Fruit fly (Drosophila melanogaster) whole organism, embryonic: ENCODE measurements around the gene CG13064.

Experiments
- Atf3 ChIP-seq: fragments of 200-800 bp; sonication (Bioruptor generic); optimal IDR thresholded peaks from 3 replicates; lab custom pipeline; 2016; ENCODE audit warnings: missing biosample characterization, missing genetic modification characterization
- Bteb2 ChIP-seq: fragments of 200-800 bp; sonication (Bioruptor generic); optimal IDR thresholded peaks from 2 replicates; lab custom pipeline; 2016; ENCODE audit warnings: missing biosample characterization, missing genetic modification characterization
- CG10209 ChIP-seq: fragments of 200-800 bp; sonication (Bioruptor generic); optimal IDR thresholded peaks from 3 replicates; lab custom pipeline; 2017; ENCODE audit warnings: missing biosample characterization, mild to moderate bottlenecking, missing genetic modification characterization, missing genetic modification reagents
- CG10321 ChIP-seq: fragments of 200-800 bp; sonication (Bioruptor generic); IDR thresholded peaks from 2 replicates; pipeline ENCODE4 v1.3.6; 2022; ENCODE audit warnings: missing biosample characterization, missing genetic modification characterization
- CG10431 ChIP-seq: fragments of 200-800 bp; sonication (Bioruptor generic); optimal IDR thresholded peaks from 3 replicates; lab custom pipeline; 2018; ENCODE audit warnings: missing biosample characterization, mild to moderate bottlenecking, missing genetic modification characterization
- CG11093 ChIP-seq: fragments of 200-800 bp; sonication (Bioruptor generic); IDR thresholded peaks from 3 replicates; pipeline ENCODE4 v1.3.6; 2022; ENCODE audit warnings: missing biosample characterization, missing genetic modification characterization
- CG11695 ChIP-seq: fragments of 200-800 bp; sonication (Bioruptor generic); IDR thresholded peaks from 3 replicates; pipeline ENCODE4 v1.3.6; 2022; ENCODE audit warnings: missing biosample characterization, missing genetic modification characterization
- CG12219 ChIP-seq: fragments of 200-800 bp; sonication (Bioruptor generic); optimal IDR thresholded peaks from 3 replicates; lab custom pipeline; 2018; ENCODE audit warnings: missing biosample characterization, mild to moderate bottlenecking, missing genetic modification characterization
- CG12659 ChIP-seq: fragments of 200-800 bp; sonication (Bioruptor generic); optimal IDR thresholded peaks from 3 replicates; lab custom pipeline; 2017; ENCODE audit warnings: mild to moderate bottlenecking, missing biosample characterization, missing genetic modification reagents, missing genetic modification characterization
- CG13296 ChIP-seq: fragments of 200-800 bp; sonication (Bioruptor generic); optimal IDR thresholded peaks from 3 replicates; lab custom pipeline; 2018; ENCODE audit warnings: missing biosample characterization, mild to moderate bottlenecking, missing genetic modification characterization
- CG13775 ChIP-seq: fragments of 200-800 bp; sonication (Bioruptor generic); optimal IDR thresholded peaks from 3 replicates; lab custom pipeline; 2017; ENCODE audit warnings: missing biosample characterization, mild to moderate bottlenecking, missing genetic modification characterization
- CG14441 ChIP-seq: fragments of 200-800 bp; sonication (Bioruptor generic); IDR thresholded peaks from 2 replicates; pipeline ENCODE4 v1.3.6; 2022; ENCODE audit warnings: missing biosample characterization, missing genetic modification characterization
- CG15073 ChIP-seq: fragments of 200-800 bp; sonication (Bioruptor generic); optimal IDR thresholded peaks from 2 replicates; lab custom pipeline; 2016; ENCODE audit warnings: missing biosample characterization, missing genetic modification characterization
- CG16815 ChIP-seq: fragments of 200-800 bp; sonication (Bioruptor generic); optimal IDR thresholded peaks from 3 replicates; lab custom pipeline; 2017; ENCODE audit warnings: missing biosample characterization, mild to moderate bottlenecking, missing genetic modification characterization
- CG17361 ChIP-seq: fragments of 200-800 bp; sonication (Bioruptor generic); IDR thresholded peaks from 3 replicates; pipeline ENCODE4 v1.3.6; 2022; ENCODE audit warnings: missing biosample characterization, missing genetic modification characterization
- CG18599 ChIP-seq: fragments of 200-800 bp; sonication (Bioruptor generic); optimal IDR thresholded peaks from 3 replicates; lab custom pipeline; 2017; ENCODE audit warnings: missing biosample characterization, missing genetic modification characterization, mild to moderate bottlenecking, moderate library complexity, missing genetic modification reagents
- CG31388 ChIP-seq: fragments of 200-800 bp; sonication (Bioruptor generic); optimal IDR thresholded peaks from 2 replicates; lab custom pipeline; 2016; ENCODE audit warnings: missing biosample characterization, missing genetic modification characterization
- CG3407 ChIP-seq: fragments of 200-800 bp; sonication (Bioruptor generic); optimal IDR thresholded peaks from 2 replicates; lab custom pipeline; 2018; ENCODE audit warnings: missing biosample characterization, mild to moderate bottlenecking, missing genetic modification characterization
- CG4424 ChIP-seq: fragments of 200-800 bp; sonication (Bioruptor generic); optimal IDR thresholded peaks from 3 replicates; lab custom pipeline; 2016; ENCODE audit warnings: missing biosample characterization, missing genetic modification characterization
- CG4730 ChIP-seq: fragments of 200-800 bp; sonication (Bioruptor generic); IDR thresholded peaks from 2 replicates; pipeline ENCODE4 v1.3.6; 2022; ENCODE audit warnings: missing biosample characterization, missing genetic modification characterization
- CG6654 ChIP-seq: fragments of 200-800 bp; sonication (Bioruptor generic); optimal IDR thresholded peaks from 2 replicates; lab custom pipeline; 2017; ENCODE audit warnings: missing biosample characterization, mild to moderate bottlenecking, missing genetic modification characterization
- CG7271 ChIP-seq: fragments of 200-800 bp; sonication (Bioruptor generic); optimal IDR thresholded peaks from 2 replicates; lab custom pipeline; 2018; ENCODE audit warnings: missing biosample characterization, mild to moderate bottlenecking, missing genetic modification characterization, moderate library complexity
- CG7357 ChIP-seq: fragments of 200-800 bp; sonication (Bioruptor generic); IDR thresholded peaks from 3 replicates; pipeline ENCODE4 v1.3.6; 2022; ENCODE audit warnings: missing biosample characterization, missing genetic modification characterization
- CG9797 ChIP-seq: fragments of 200-800 bp; sonication (Bioruptor generic); optimal IDR thresholded peaks from 3 replicates; lab custom pipeline; 2018; ENCODE audit warnings: missing biosample characterization, mild to moderate bottlenecking, missing genetic modification characterization
- E2f2 ChIP-seq: fragments of 200-800 bp; sonication (Bioruptor generic); IDR thresholded peaks from 2 replicates; pipeline ENCODE4 v1.3.6; 2022; ENCODE audit warnings: missing biosample characterization, missing genetic modification characterization
- Eip74EF ChIP-seq, 2 experiments: fragments of 200-800 bp in 1 of 2; fragments of >200 bp in 1 of 2; sonication (Bioruptor generic) in 1 of 2; optimal IDR thresholded peaks; 2 replicates each; lab custom pipeline; 2017 to 2019; ENCODE audit warnings: missing biosample characterization in 2 of 2, missing genetic modification characterization in 2 of 2, mild to moderate bottlenecking in 1 of 2, moderate library complexity in 1 of 2
- Elba2 ChIP-seq: fragments of 200-800 bp; sonication (Bioruptor generic); optimal IDR thresholded peaks from 3 replicates; lab custom pipeline; 2016; ENCODE audit warnings: missing biosample characterization, missing genetic modification characterization
- Fer2 ChIP-seq: fragments of 200-800 bp; sonication (Bioruptor generic); optimal IDR thresholded peaks from 2 replicates; lab custom pipeline; 2018; ENCODE audit warnings: missing biosample characterization, mild to moderate bottlenecking, missing genetic modification characterization, moderate library complexity
- HHEX ChIP-seq: fragments of 200-800 bp; sonication (Bioruptor generic); optimal IDR thresholded peaks from 3 replicates; lab custom pipeline; 2017; ENCODE audit warnings: missing biosample characterization, mild to moderate bottlenecking, missing genetic modification characterization, missing genetic modification reagents
- Lhr ChIP-seq: fragments of 200-800 bp; sonication (Bioruptor generic); optimal IDR thresholded peaks from 3 replicates; lab custom pipeline; 2017; ENCODE audit warnings: mild to moderate bottlenecking, missing biosample characterization, missing genetic modification reagents, missing genetic modification characterization
- MBD-R2 ChIP-seq: fragments of 200-800 bp; sonication (Bioruptor generic); IDR thresholded peaks from 2 replicates; pipeline ENCODE4 v1.3.6; 2022; ENCODE audit warnings: missing biosample characterization, missing genetic modification characterization
- Myb ChIP-seq: fragments of 200-800 bp; sonication (Bioruptor generic); optimal IDR thresholded peaks from 2 replicates; lab custom pipeline; 2016; ENCODE audit warnings: missing biosample characterization, missing genetic modification characterization
- NC2β ChIP-seq: fragments of 200-800 bp; sonication (Bioruptor generic); optimal IDR thresholded peaks from 2 replicates; lab custom pipeline; 2016; ENCODE audit warnings: missing biosample characterization, missing genetic modification characterization
- Nf-YB ChIP-seq: fragments of 200-800 bp; sonication (Bioruptor generic); optimal IDR thresholded peaks from 3 replicates; lab custom pipeline; 2019; ENCODE audit warnings: missing biosample characterization, mild to moderate bottlenecking, missing genetic modification characterization, moderate library complexity
- al ChIP-seq: fragments of 200-800 bp; sonication (Bioruptor generic); IDR thresholded peaks from 2 replicates; pipeline ENCODE4 v1.3.6; 2022; ENCODE audit warnings: missing biosample characterization, missing genetic modification characterization
- corto ChIP-seq: fragments of 200-800 bp; sonication (Bioruptor generic); optimal IDR thresholded peaks from 2 replicates; lab custom pipeline; 2016; ENCODE audit warnings: missing biosample characterization, mild to moderate bottlenecking, missing genetic modification characterization, moderate library complexity
- crp ChIP-seq, 2 experiments: fragments of 200-800 bp; sonication (Bioruptor generic); optimal IDR thresholded peaks; 2 replicates in 1 of 2; 3 replicates in 1 of 2; lab custom pipeline; 2017; ENCODE audit warnings: missing biosample characterization in 2 of 2, missing genetic modification characterization in 2 of 2, mild to moderate bottlenecking in 1 of 2, moderate library complexity in 1 of 2
- eyg ChIP-seq: fragments of 200-800 bp; sonication (Bioruptor generic); optimal IDR thresholded peaks from 3 replicates; lab custom pipeline; 2016; ENCODE audit warnings: missing biosample characterization, missing genetic modification characterization
- grn ChIP-seq: fragments of 200-800 bp; sonication (Bioruptor generic); optimal IDR thresholded peaks from 3 replicates; lab custom pipeline; 2017; ENCODE audit warnings: missing biosample characterization, missing genetic modification characterization
- gsb ChIP-seq: fragments of 200-800 bp; sonication (Bioruptor generic); IDR thresholded peaks from 2 replicates; pipeline ENCODE4 v1.3.6; 2022; ENCODE audit warnings: missing biosample characterization, missing genetic modification characterization
- h ChIP-seq: fragments of >200 bp; optimal IDR thresholded peaks from 2 replicates; lab custom pipeline; 2017
- lbe ChIP-seq: fragments of 200-800 bp; sonication (Bioruptor generic); optimal IDR thresholded peaks from 2 replicates; lab custom pipeline; 2016; ENCODE audit warnings: missing biosample characterization, mild to moderate bottlenecking, missing genetic modification characterization
- maf-S ChIP-seq: fragments of 200-800 bp; sonication (Bioruptor generic); optimal IDR thresholded peaks from 2 replicates; lab custom pipeline; 2016; ENCODE audit warnings: missing biosample characterization, missing genetic modification characterization
- mam ChIP-seq: fragments of 200-800 bp; sonication (Bioruptor generic); optimal IDR thresholded peaks from 3 replicates; lab custom pipeline; 2016; ENCODE audit warnings: missing biosample characterization, missing genetic modification characterization
- seq ChIP-seq: fragments of 200-800 bp; sonication (Bioruptor generic); IDR thresholded peaks from 2 replicates; pipeline ENCODE4 v1.3.6; 2022; ENCODE audit warnings: missing biosample characterization, missing genetic modification characterization
- shn ChIP-seq: fragments of 200-800 bp; sonication (Bioruptor generic); optimal IDR thresholded peaks from 3 replicates; lab custom pipeline; 2016; ENCODE audit warnings: missing biosample characterization, missing genetic modification characterization
- sim ChIP-seq: fragments of 200-800 bp; sonication (Bioruptor generic); IDR thresholded peaks from 2 replicates; pipeline ENCODE4 v1.3.6; 2022; ENCODE audit warnings: missing biosample characterization, missing genetic modification characterization
- sisA ChIP-seq: fragments of 200-800 bp; sonication (Bioruptor generic); IDR thresholded peaks from 2 replicates; pipeline ENCODE4 v1.3.6; 2022; ENCODE audit warnings: missing biosample characterization, missing genetic modification characterization
- slp2 ChIP-seq: fragments of 200-800 bp; sonication (Bioruptor generic); optimal IDR thresholded peaks from 2 replicates; lab custom pipeline; 2016; ENCODE audit warnings: missing biosample characterization, missing genetic modification characterization
- trem ChIP-seq: fragments of 200-800 bp; optimal IDR thresholded peaks from 3 replicates; lab custom pipeline; 2019; ENCODE audit warnings: missing biosample characterization, mild to moderate bottlenecking, missing genetic modification characterization, moderate library complexity
- trh ChIP-seq: fragments of 200-800 bp; sonication (Bioruptor generic); optimal IDR thresholded peaks from 2 replicates; lab custom pipeline; 2016; ENCODE audit warnings: missing biosample characterization, missing genetic modification characterization
- unpg ChIP-seq: fragments of 200-800 bp; sonication (Bioruptor generic); optimal IDR thresholded peaks from 3 replicates; lab custom pipeline; 2018; ENCODE audit warnings: missing biosample characterization, mild to moderate bottlenecking, missing genetic modification characterization, moderate library complexity

CG13064 gene

DNA sequence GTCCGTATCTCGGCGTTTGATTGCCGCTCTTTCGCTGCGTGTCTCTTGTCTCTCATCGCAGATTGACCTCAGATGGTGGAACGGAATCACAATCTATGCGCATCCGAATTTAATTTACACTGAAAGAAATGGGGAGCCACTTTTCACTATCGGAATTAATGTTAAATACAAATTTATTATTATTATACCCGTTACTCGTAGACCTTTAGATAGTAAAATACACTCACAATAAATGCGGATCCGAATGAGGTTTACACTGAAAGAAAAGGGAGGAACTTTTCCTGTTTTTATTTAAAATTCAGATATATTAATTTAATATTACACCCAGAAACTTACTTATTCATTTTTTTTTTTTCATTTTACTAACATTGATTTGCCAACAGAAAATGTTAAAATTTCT, 8.9 kb downstream of the CG13064 start:
- peak; percentile 15; the same call in 1 of the 2 replicates for TF ChIP-seq sisA
- TF ChIP-seq unpg = peak; percentile 59
- TF ChIP-seq CG14441 (GFP tag; lab: Robert Waterston, UW) = peak; percentile 33; the same call in 1 of the 2 replicates
- TF ChIP-seq gsb (GFP tag; lab: Robert Waterston, UW) = no peak
- TF ChIP-seq CG4424 (GFP tag; lab: Kevin White, UChicago) = peak; percentile 38
- TF ChIP-seq CG12219 = no peak
- 0 out of 3 replicates have a peak, but pooled peaks have one; percentile 27 for TF ChIP-seq CG11695 (GFP tag; lab: Robert Waterston, UW)
- TF ChIP-seq CG10209 (GFP tag; lab: Kevin White, UChicago) = peak; percentile 23
- TF ChIP-seq Eip74EF (GFP tag; optimal IDR thresholded peaks at IDR 0.05; lab: Kevin White, UChicago) = no peak
- TF ChIP-seq CG16815 (GFP tag; lab: Kevin White, UChicago) = no peak
- TF ChIP-seq CG7271 (tag; lab: Kevin White, UChicago) = no peak
- TF ChIP-seq CG9797 (GFP tag; lab: Kevin White, UChicago) = no peak
- no peak for TF ChIP-seq h
- 0 out of 2 replicates have a peak, but pooled peaks have one; percentile 9 for TF ChIP-seq CG10321
- no peak for TF ChIP-seq shn (GFP tag; lab: Kevin White, UChicago)
- no peak for TF ChIP-seq corto
- TF ChIP-seq NC2β (GFP tag; lab: Kevin White, UChicago) = no peak
- TF ChIP-seq MBD-R2 (GFP tag; lab: Robert Waterston, UW) = no peak
- TF ChIP-seq sim = no peak
- no peak for TF ChIP-seq lbe (GFP tag; lab: Kevin White, UChicago)
- no peak for TF ChIP-seq CG3407 (GFP tag; lab: Kevin White, UChicago)
- no peak for TF ChIP-seq slp2
- no peak for TF ChIP-seq Nf-YB (GFP tag; lab: Kevin White, UChicago)
- TF ChIP-seq Lhr (GFP tag; lab: Kevin White, UChicago) = no peak
- TF ChIP-seq CG4730 (GFP tag; lab: Robert Waterston, UW) = peak; percentile 50; the same call in 1 of the 2 replicates
- no peak for TF ChIP-seq al
- TF ChIP-seq CG11093 (GFP tag; lab: Robert Waterston, UW) = no peak
- peak; percentile 19 for TF ChIP-seq CG12659
- TF ChIP-seq trh (GFP tag; lab: Kevin White, UChicago) = no peak
- TF ChIP-seq grn (GFP tag; lab: Kevin White, UChicago) = no peak
- peak; percentile 73 for TF ChIP-seq seq (GFP tag; lab: Robert Waterston, UW)
- TF ChIP-seq Bteb2 (GFP tag; lab: Kevin White, UChicago) = no peak
- no peak for TF ChIP-seq eyg
- TF ChIP-seq Elba2 (GFP tag; lab: Kevin White, UChicago) = no peak
- no peak for TF ChIP-seq CG10431
- TF ChIP-seq Fer2 (tag; lab: Kevin White, UChicago) = no peak
- no peak for TF ChIP-seq HHEX (GFP tag; lab: Kevin White, UChicago)
- TF ChIP-seq trem (tag; lab: Kevin White, UChicago) = no peak
- no peak for TF ChIP-seq CG31388 (GFP tag; lab: Kevin White, UChicago)
- no peak for TF ChIP-seq CG6654 (GFP tag; lab: Kevin White, UChicago)
- no peak for TF ChIP-seq maf-S (GFP tag; lab: Kevin White, UChicago)
- TF ChIP-seq CG13775 (GFP tag; lab: Kevin White, UChicago) = peak; percentile 11
- no peak for TF ChIP-seq CG15073 (GFP tag; lab: Kevin White, UChicago)
- TF ChIP-seq CG17361 (GFP tag; lab: Robert Waterston, UW) = no peak
- no peak for TF ChIP-seq Myb (GFP tag; lab: Kevin White, UChicago)
- TF ChIP-seq crp (GFP tag; optimal IDR thresholded peaks at IDR 0.05; lab: Kevin White, UChicago) = no peak
- no peak for TF ChIP-seq CG18599 (GFP tag; lab: Kevin White, UChicago)
- TF ChIP-seq E2f2 (GFP tag; lab: Robert Waterston, UW) = peak; percentile 22; the same call in 1 of the 2 replicates
- no peak for TF ChIP-seq mam
- TF ChIP-seq Atf3 (GFP tag; lab: Kevin White, UChicago) = no peak
- TF ChIP-seq CG7357 (GFP tag; lab: Robert Waterston, UW) = 0 out of 3 replicates have a peak, but pooled peaks have one; percentile 21
- TF ChIP-seq CG13296 (GFP tag; lab: Kevin White, UChicago) = peak; percentile 39
